Fruit fly (Drosophila melanogaster): ENCODE results near the gene Flo2.

dm6 chrX:14918750-14919247 is 79.6 kb downstream of the Flo2 start, which contains the start of gene Eo:
- TF ChIP-seq pan (optimal IDR thresholded peaks at IDR 0.05) (no peak), br (GFP tag; optimal IDR thresholded peaks at IDR 0.05) (no peak), h (GFP tag; optimal IDR thresholded peaks at IDR 0.05) (peak; percentile 11), OdsH (GFP tag; optimal IDR thresholded peaks at IDR 0.05) (no peak), usp (GFP tag; optimal IDR thresholded peaks at IDR 0.05) (no peak), dmrt93B (GFP tag; optimal IDR thresholded peaks at IDR 0.05) (no peak), jim (GFP tag; optimal IDR thresholded peaks at IDR 0.05) (no peak), Rel (GFP tag; optimal IDR thresholded peaks at IDR 0.05) (no peak), Rel (tag; optimal IDR thresholded peaks at IDR 0.05) (no peak), Myc (optimal IDR thresholded peaks at IDR 0.05) (no peak), Hr78 (GFP tag; optimal IDR thresholded peaks at IDR 0.05) (no peak), Hnf4 (GFP tag; optimal IDR thresholded peaks at IDR 0.05) (no peak)
